Worm (Caenorhabditis elegans) whole organism, L2 larva: ENCODE results near the gene C36A4.11.

Experiments
- C34F6.9 ChIP-seq: fragments of 150-350 bp; optimal IDR thresholded peaks from 2 replicates; lab custom pipeline; 2014; ENCODE audit warnings: missing biosample characterization, missing genetic modification characterization
- F13H6.1 ChIP-seq: sonication (generic microtip); optimal IDR thresholded peaks from 2 replicates; lab custom pipeline; 2016; ENCODE audit warnings: missing genetic modification characterization, missing compliant biosample characterization
- R02D3.7 ChIP-seq: fragments of 150-350 bp; optimal IDR thresholded peaks from 2 replicates; lab custom pipeline; 2014; ENCODE audit warnings: missing biosample characterization, missing genetic modification characterization
- ama-1 ChIP-seq: fragments of 150-350 bp; optimal IDR thresholded peaks from 2 replicates; lab custom pipeline; 2018; ENCODE audit warnings: inconsistent platforms
- blmp-1 ChIP-seq: sonication (generic microtip); optimal IDR thresholded peaks from 2 replicates; lab custom pipeline; 2017; ENCODE audit warnings: missing genetic modification characterization, mild to moderate bottlenecking, missing compliant biosample characterization, antibody characterized with exemption, moderate library complexity; ENCODE audit not compliant: insufficient read depth
- ceh-16 ChIP-seq: fragments of 150-350 bp; optimal IDR thresholded peaks from 2 replicates; lab custom pipeline; 2014; ENCODE audit warnings: missing biosample characterization, missing genetic modification characterization
- crh-2 ChIP-seq: sonication (generic microtip); optimal IDR thresholded peaks from 2 replicates; lab custom pipeline; 2017; ENCODE audit warnings: missing biosample characterization, missing genetic modification characterization
- dmd-4 ChIP-seq: sonication (generic microtip); optimal IDR thresholded peaks from 2 replicates; lab custom pipeline; 2017; ENCODE audit warnings: missing biosample characterization, missing genetic modification characterization
- egl-27 ChIP-seq: sonication (generic microtip); optimal IDR thresholded peaks from 3 replicates; lab custom pipeline; 2017; ENCODE audit warnings: missing biosample characterization, missing genetic modification reagents, missing genetic modification characterization
- elt-1 ChIP-seq: fragments of 150-350 bp; optimal IDR thresholded peaks from 2 replicates; lab custom pipeline; 2014; ENCODE audit warnings: missing biosample characterization, missing genetic modification characterization
- fos-1 ChIP-seq: fragments of 150-350 bp; optimal IDR thresholded peaks from 2 replicates; lab custom pipeline; 2014; ENCODE audit warnings: missing biosample characterization, missing genetic modification characterization
- gmeb-1 ChIP-seq: fragments of 150-350 bp; optimal IDR thresholded peaks from 2 replicates; lab custom pipeline; 2014; ENCODE audit warnings: missing biosample characterization, missing genetic modification characterization
- lin-11 ChIP-seq: fragments of 150-350 bp; sonication (generic microtip); optimal IDR thresholded peaks from 2 replicates; lab custom pipeline; 2014; ENCODE audit warnings: missing biosample characterization, missing genetic modification characterization, inconsistent platforms, mixed read lengths
- lin-39 ChIP-seq: fragments of 150-350 bp; optimal IDR thresholded peaks from 2 replicates; lab custom pipeline; 2014; ENCODE audit warnings: missing biosample characterization, missing genetic modification reagents, missing genetic modification characterization
- lsy-2 ChIP-seq, 2 experiments: fragments of 150-350 bp in 1 of 2; sonication (generic microtip) in 1 of 2; optimal IDR thresholded peaks; 2 replicates each; lab custom pipeline; 2014 to 2017; ENCODE audit warnings: missing biosample characterization in 2 of 2, missing genetic modification characterization in 2 of 2
- mab-5 ChIP-seq: fragments of 150-350 bp; optimal IDR thresholded peaks from 2 replicates; lab custom pipeline; 2014; ENCODE audit warnings: missing biosample characterization, missing genetic modification characterization
- mbf-1 ChIP-seq: sonication (generic microtip); optimal IDR thresholded peaks from 2 replicates; lab custom pipeline; 2017; ENCODE audit warnings: missing biosample characterization, missing genetic modification characterization
- mdl-1 ChIP-seq, 2 experiments: fragments of 150-350 bp in 1 of 2; sonication (generic microtip) in 1 of 2; optimal IDR thresholded peaks; 2 replicates each; lab custom pipeline; 2017; ENCODE audit warnings: missing biosample characterization in 2 of 2, missing genetic modification characterization in 2 of 2
- nhr-11 ChIP-seq: fragments of 150-350 bp; optimal IDR thresholded peaks from 2 replicates; lab custom pipeline; 2014; ENCODE audit warnings: missing biosample characterization, missing genetic modification characterization
- nhr-12 ChIP-seq: fragments of 150-350 bp; optimal IDR thresholded peaks from 2 replicates; lab custom pipeline; 2014; ENCODE audit warnings: missing biosample characterization, missing genetic modification characterization
- nhr-129 ChIP-seq: fragments of 150-350 bp; optimal IDR thresholded peaks from 2 replicates; lab custom pipeline; 2014; ENCODE audit warnings: missing biosample characterization, missing genetic modification characterization
- nhr-21 ChIP-seq: fragments of 150-350 bp; optimal IDR thresholded peaks from 2 replicates; lab custom pipeline; 2014; ENCODE audit warnings: missing biosample characterization, missing genetic modification characterization
- nhr-23 ChIP-seq: fragments of 150-350 bp; optimal IDR thresholded peaks from 2 replicates; lab custom pipeline; 2014; ENCODE audit warnings: missing biosample characterization, missing genetic modification reagents, missing genetic modification characterization
- nhr-237 ChIP-seq: fragments of 150-350 bp; optimal IDR thresholded peaks from 2 replicates; lab custom pipeline; 2014; ENCODE audit warnings: missing biosample characterization, missing genetic modification characterization
- nhr-25 ChIP-seq: fragments of 150-350 bp; sonication (generic microtip); optimal IDR thresholded peaks from 3 replicates; lab custom pipeline; 2014; ENCODE audit warnings: missing biosample characterization, missing genetic modification characterization
- peb-1 ChIP-seq: fragments of 150-350 bp; optimal IDR thresholded peaks from 2 replicates; lab custom pipeline; 2014; ENCODE audit warnings: missing biosample characterization, missing genetic modification characterization
- sem-4 ChIP-seq: fragments of 150-350 bp; optimal IDR thresholded peaks from 2 replicates; lab custom pipeline; 2014; ENCODE audit warnings: missing biosample characterization, missing genetic modification reagents, missing genetic modification characterization
- sma-3 ChIP-seq: sonication (generic microtip); optimal IDR thresholded peaks from 2 replicates; lab custom pipeline; 2016; ENCODE audit warnings: missing genetic modification reagents, missing genetic modification characterization, missing compliant biosample characterization
- sma-9 ChIP-seq, 2 experiments: fragments of 150-350 bp in 1 of 2; sonication (generic microtip) in 1 of 2; optimal IDR thresholded peaks; 2 replicates each; lab custom pipeline; 2014 to 2016; ENCODE audit warnings: missing genetic modification characterization in 2 of 2, mild to moderate bottlenecking in 1 of 2, missing biosample characterization in 1 of 2, missing compliant biosample characterization in 1 of 2, missing genetic modification reagents in 1 of 2, moderate library complexity in 1 of 2
- snpc-4 ChIP-seq: fragments of 150-350 bp; optimal IDR thresholded peaks from 2 replicates; lab custom pipeline; 2014; ENCODE audit warnings: missing biosample characterization, missing genetic modification characterization
- unc-55 ChIP-seq: fragments of 150-350 bp; sonication (generic microtip); optimal IDR thresholded peaks from 3 replicates; lab custom pipeline; 2014; ENCODE audit warnings: missing biosample characterization, missing genetic modification reagents, missing genetic modification characterization
- unc-62 ChIP-seq: fragments of 150-350 bp; optimal IDR thresholded peaks from 2 replicates; lab custom pipeline; 2014; ENCODE audit warnings: missing biosample characterization, missing genetic modification reagents, missing genetic modification characterization
- zag-1 ChIP-seq: fragments of 150-350 bp; optimal IDR thresholded peaks from 2 replicates; lab custom pipeline; 2014; ENCODE audit warnings: missing biosample characterization, missing genetic modification characterization
- ztf-1 ChIP-seq: fragments of 200-800 bp; sonication (Bioruptor generic); conservative IDR thresholded peaks from 2 replicates; pipeline ENCODE4 v1.3.6; 2022; ENCODE audit warnings: missing genetic modification characterization, missing compliant biosample characterization

C36A4.11 gene

ce11 chrIII:3812369-3812993, 27.9 kb upstream of the C36A4.11 start:
- TF ChIP-seq sma-3 (GFP tag; lab: Kevin White, UChicago): peak; percentile 13
- TF ChIP-seq lsy-2 (tag; optimal IDR thresholded peaks at IDR 0.05; lab: Kevin White, UChicago): peak in 1 of 2 experiments; percentile 4
- peak; percentile 33 for TF ChIP-seq crh-2
- TF ChIP-seq ceh-16 (tag; lab: Kevin White, UChicago): no peak
- no peak for TF ChIP-seq unc-62
- no peak for TF ChIP-seq mbf-1 (tag; lab: Kevin White, UChicago)
- TF ChIP-seq elt-1 (tag; lab: Kevin White, UChicago): no peak
- TF ChIP-seq dmd-4: no peak
- TF ChIP-seq ztf-1 (GFP tag; lab: Robert Waterston, UW): no peak
- peak; percentile 43 for TF ChIP-seq blmp-1 (tag; lab: Kevin White, UChicago)
- TF ChIP-seq ama-1: no peak
- TF ChIP-seq sma-9 (GFP tag; optimal IDR thresholded peaks at IDR 0.05; lab: Kevin White, UChicago): no peak
- no peak for TF ChIP-seq sma-9 (tag; optimal IDR thresholded peaks at IDR 0.05; lab: Kevin White, UChicago)
- peak; percentile 93 for TF ChIP-seq nhr-25 (tag; lab: Kevin White, UChicago)
- TF ChIP-seq peb-1 (tag; lab: Kevin White, UChicago): no peak

ce11 chrIII:3814421-3814820, 26.0 kb upstream of the C36A4.11 start:
- TF ChIP-seq fos-1 (tag; lab: Kevin White, UChicago) (no peak), zag-1 (tag; lab: Kevin White, UChicago) (no peak), nhr-11 (tag; lab: Kevin White, UChicago) (no peak), lsy-2 (tag; optimal IDR thresholded peaks at IDR 0.05; lab: Kevin White, UChicago) (no peak), mdl-1 (tag; optimal IDR thresholded peaks at IDR 0.05; lab: Kevin White, UChicago) (no peak), ceh-16 (tag; lab: Kevin White, UChicago) (no peak)

- TF ChIP-seq nhr-23 (tag; lab: Kevin White, UChicago) (no peak), mab-5 (tag; lab: Kevin White, UChicago) (no peak), R02D3.7 (tag; lab: Kevin White, UChicago) (no peak)
These were observed 20.8 kb upstream of the C36A4.11 start, which contains the start of gene dpy-27 for ce11 chrIII:3819579-3819978. dpy-27 (minus strand) TSS chrIII:3819679.

DNA sequence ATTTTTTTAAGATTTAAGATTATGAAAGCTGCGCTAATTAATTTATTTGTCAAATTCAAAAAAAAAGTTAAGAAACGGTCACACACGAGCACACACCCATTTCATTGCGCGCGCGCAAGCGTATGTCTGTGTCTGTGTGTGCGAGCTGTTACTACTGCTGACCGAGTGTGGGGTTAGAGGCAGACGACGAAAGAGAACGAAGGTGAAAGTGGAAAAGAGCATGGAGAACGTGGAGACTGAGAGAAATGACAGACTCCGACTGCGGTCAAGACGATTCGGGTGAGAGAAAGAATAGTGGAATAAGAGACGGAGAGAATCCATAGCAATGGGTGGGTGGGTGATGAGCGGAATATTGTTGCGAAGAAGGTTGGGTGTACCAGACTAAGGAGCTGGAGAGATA, 20.2 kb upstream of the C36A4.11 start:
- TF ChIP-seq nhr-12 (tag; lab: Kevin White, UChicago): no peak
- TF ChIP-seq snpc-4: no peak
- peak; percentile 1 to 73 for TF ChIP-seq lsy-2 (tag; optimal IDR thresholded peaks at IDR 0.05; lab: Kevin White, UChicago)
- peak; percentile 97 for TF ChIP-seq blmp-1 (tag; lab: Kevin White, UChicago)
- TF ChIP-seq ama-1: no peak
- TF ChIP-seq C34F6.9 (tag; lab: Kevin White, UChicago): peak; percentile 83
- peak; percentile 89 for TF ChIP-seq nhr-129
- TF ChIP-seq F13H6.1 (tag; lab: Kevin White, UChicago): peak; percentile 82
- TF ChIP-seq sma-3 (GFP tag; lab: Kevin White, UChicago): peak; percentile 63
- TF ChIP-seq nhr-237 (tag; lab: Kevin White, UChicago): no peak
- TF ChIP-seq lin-39 (tag; lab: Kevin White, UChicago): no peak
- no peak for TF ChIP-seq nhr-21 (tag; lab: Kevin White, UChicago)
- TF ChIP-seq crh-2: peak; percentile 64
- peak; percentile 8 for TF ChIP-seq gmeb-1 (tag; lab: Kevin White, UChicago)
- TF ChIP-seq egl-27 (tag; lab: Kevin White, UChicago): peak; percentile 21
- peak; percentile 63 for TF ChIP-seq nhr-25 (tag; lab: Kevin White, UChicago)
- TF ChIP-seq zag-1 (tag; lab: Kevin White, UChicago): peak; percentile 0
- peak; percentile 63 for TF ChIP-seq unc-55 (GFP tag; lab: Kevin White, UChicago)
- TF ChIP-seq sem-4 (tag; lab: Kevin White, UChicago): peak; percentile 54
- TF ChIP-seq lin-11 (tag; lab: Kevin White, UChicago): no peak
- TF ChIP-seq mdl-1 (tag; optimal IDR thresholded peaks at IDR 0.05; lab: Kevin White, UChicago): peak; percentile 30 to 76
- peak; percentile 81 for TF ChIP-seq fos-1 (tag; lab: Kevin White, UChicago)
- TF ChIP-seq ceh-16 (tag; lab: Kevin White, UChicago): peak; percentile 56
